Fruit fly (Drosophila melanogaster) whole organism, prepupa: ENCODE data around the gene CG31792.

ENCODE experiments used
- CG16779 ChIP-seq: fragments of 200-800 bp; sonication (Bioruptor generic); optimal IDR thresholded peaks from 3 replicates; lab custom pipeline; 2017; ENCODE audit warnings: missing biosample characterization, mild to moderate bottlenecking, missing genetic modification characterization
- CG4318 ChIP-seq: fragments of 200-800 bp; sonication (Bioruptor generic); optimal IDR thresholded peaks from 3 replicates; lab custom pipeline; 2017; ENCODE audit warnings: missing biosample characterization, mild to moderate bottlenecking, missing genetic modification characterization
- Ets96B ChIP-seq: fragments of 200-800 bp; optimal IDR thresholded peaks from 2 replicates; lab custom pipeline; 2019; ENCODE audit warnings: missing biosample characterization, mild to moderate bottlenecking, missing genetic modification characterization, moderate library complexity
- fd85E ChIP-seq: fragments of 200-800 bp; sonication (Bioruptor generic); optimal IDR thresholded peaks from 3 replicates; lab custom pipeline; 2016; ENCODE audit warnings: missing biosample characterization, missing genetic modification characterization
- lz ChIP-seq: fragments of 200-800 bp; sonication (Bioruptor generic); optimal IDR thresholded peaks from 3 replicates; lab custom pipeline; 2016; ENCODE audit warnings: missing biosample characterization, missing genetic modification characterization
- net ChIP-seq: fragments of 200-800 bp; sonication (Bioruptor generic); optimal IDR thresholded peaks from 3 replicates; lab custom pipeline; 2016; ENCODE audit warnings: missing biosample characterization, missing genetic modification characterization
- ss ChIP-seq, 2 experiments: fragments of 200-800 bp; sonication (Bioruptor generic); optimal IDR thresholded peaks; 2 replicates in 1 of 2; 3 replicates in 1 of 2; lab custom pipeline; 2017 to 2018; ENCODE audit warnings: mild to moderate bottlenecking in 2 of 2, missing biosample characterization in 2 of 2, missing genetic modification characterization in 2 of 2, moderate library complexity in 1 of 2

DNA sequence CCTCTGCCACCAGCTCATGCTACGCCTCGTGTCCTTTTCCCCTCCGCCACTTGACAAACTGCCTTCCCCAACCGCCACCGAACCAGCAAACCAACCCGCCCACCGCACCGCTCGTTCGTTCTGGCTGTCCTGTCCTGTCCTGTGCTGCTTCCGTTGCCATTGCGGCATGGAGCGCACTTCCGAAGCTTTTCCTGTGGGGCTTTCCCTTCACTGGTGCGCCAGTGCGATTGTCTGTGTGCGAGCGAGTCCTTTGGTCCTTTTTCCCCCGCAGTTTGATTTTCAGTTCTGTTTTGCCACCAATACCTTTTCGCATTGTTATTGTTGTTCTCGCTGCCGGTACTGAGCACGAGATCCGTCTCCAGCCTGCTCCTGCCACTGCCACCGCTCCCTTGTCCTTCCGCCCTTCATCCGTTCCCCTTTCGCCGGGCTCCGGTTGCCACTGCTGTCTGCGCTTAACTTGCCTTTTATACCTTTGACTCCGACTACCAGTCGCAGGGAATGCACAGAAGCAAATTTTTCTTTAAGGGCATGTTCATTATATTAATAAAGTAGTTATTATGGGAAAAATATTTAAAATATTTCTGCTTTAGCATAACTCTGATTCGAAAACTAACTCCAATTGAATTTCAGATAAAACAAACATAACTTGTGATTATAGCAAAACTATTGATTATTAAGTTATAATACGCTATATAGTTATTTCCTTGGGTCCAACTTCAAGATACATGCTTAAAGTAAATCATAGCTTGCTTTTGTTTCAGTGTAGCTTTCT lies 26.9 kb downstream of the CG31792 start:
- TF ChIP-seq CG16779 (peak; percentile 10), lz (peak; percentile 52), Ets96B (tag; lab: Kevin White, UChicago) (peak; percentile 77), CG4318 (GFP tag; lab: Kevin White, UChicago) (peak; percentile 28), fd85E (GFP tag; lab: Kevin White, UChicago) (no peak), ss (GFP tag; optimal IDR thresholded peaks at IDR 0.05; lab: Kevin White, UChicago) (peak; percentile 27 to 71), net (GFP tag; lab: Kevin White, UChicago) (peak; percentile 33)
